Worm (Caenorhabditis elegans) whole organism, L4/young adult: ENCODE measurements around the gene tag-325.

ENCODE experiments used
- W03F9.2 ChIP-seq: fragments of 150-350 bp; optimal IDR thresholded peaks from 2 replicates; lab custom pipeline; 2014; ENCODE audit warnings: missing biosample characterization, missing genetic modification characterization
- dao-5 ChIP-seq: sonication (generic microtip); optimal IDR thresholded peaks from 2 replicates; lab custom pipeline; 2016; ENCODE audit warnings: missing genotype, missing genetic modification characterization, moderate library complexity, missing compliant biosample characterization
- him-1 ChIP-seq: sonication (generic microtip); optimal IDR thresholded peaks from 2 replicates; lab custom pipeline; 2016; ENCODE audit warnings: missing genotype, missing genetic modification reagents, missing genetic modification characterization, missing compliant biosample characterization

ce11 chrIII:4779855-4780254, 16.8 kb upstream of the tag-325 start, which contains the start of gene B0393.9:
- TF ChIP-seq him-1 (tag; lab: Kevin White, UChicago) (no peak), dao-5 (no peak), W03F9.2 (no peak)
